3 worm cellular contexts compared by ENCODE assay signal in the genomic region with DNA sequence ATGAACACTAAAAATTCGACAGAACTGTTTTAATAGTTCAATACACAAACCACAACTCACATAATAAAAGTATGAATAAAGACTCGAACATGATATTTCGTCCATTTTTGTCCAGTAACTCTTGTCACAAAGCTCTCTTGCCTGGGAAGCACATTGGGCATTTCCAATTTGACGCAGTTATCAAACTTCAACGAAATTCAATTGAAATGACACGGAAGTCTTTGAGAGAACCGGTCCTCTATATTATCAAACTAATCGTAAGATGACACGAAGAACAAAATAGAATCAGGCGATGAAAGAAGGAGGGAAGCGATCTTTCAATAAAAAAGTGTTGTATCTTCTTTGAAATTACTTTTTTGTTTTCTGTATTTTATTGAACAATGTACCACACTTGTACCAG.
TF ChIP-seq lines count a peak whose summit lies in the region.

A gene (minus strand): TSS at position 189 of the 400 bp plus-strand sequence.

TF ChIP-seq in whole organism, L1 larva, 84 proteins besides CTCF, POLR2A, EP300 and RAD21 (continues in another document):
- TF ChIP-seq nhr-12 (tag; optimal IDR thresholded peaks at IDR 0.05; lab: Kevin White, UChicago) (no peak), snu-23 (GFP tag; optimal IDR thresholded peaks at IDR 0.05; lab: Kevin White, UChicago) (peak; percentile 19), lin-13 (GFP tag; optimal IDR thresholded peaks at IDR 0.05; lab: Kevin White, UChicago) (no peak), sup-37 (GFP tag; optimal IDR thresholded peaks at IDR 0.05; lab: Kevin White, UChicago) (no peak), elt-3 (tag; optimal IDR thresholded peaks at IDR 0.05; lab: Kevin White, UChicago) (peak in 2 of 6 experiments; percentile 2 to 19), jun-1 (tag; optimal IDR thresholded peaks at IDR 0.05; lab: Kevin White, UChicago) (no peak), nhr-19 (GFP tag; conservative IDR thresholded peaks at IDR 0.05; lab: Robert Waterston, UW) (no peak), pqm-1 (tag; optimal IDR thresholded peaks at IDR 0.05; lab: Kevin White, UChicago) (no peak), nhr-71 (tag; optimal IDR thresholded peaks at IDR 0.05; lab: Kevin White, UChicago) (peak; percentile 4), alr-1 (tag; optimal IDR thresholded peaks at IDR 0.05; lab: Kevin White, UChicago; ENCODE audit: borderline replicate concordance) (no peak), lin-14 (GFP tag; optimal IDR thresholded peaks at IDR 0.05; lab: Kevin White, UChicago) (peak; percentile 41), ama-1 (optimal IDR thresholded peaks at IDR 0.05; lab: Kevin White, UChicago) (no peak), nhr-20 (tag; optimal IDR thresholded peaks at IDR 0.05; lab: Kevin White, UChicago) (peak; percentile 19), ceh-63 (GFP tag; optimal IDR thresholded peaks at IDR 0.05; lab: Kevin White, UChicago) (no peak), dpl-1 (GFP tag; optimal IDR thresholded peaks at IDR 0.05; lab: Kevin White, UChicago) (no peak), fkh-8 (tag; optimal IDR thresholded peaks at IDR 0.05; lab: Kevin White, UChicago) (no peak), unc-130 (tag; optimal IDR thresholded peaks at IDR 0.05; lab: Kevin White, UChicago) (no peak), F16B12.6 (tag; optimal IDR thresholded peaks at IDR 0.05; lab: Kevin White, UChicago) (no peak), nhr-237 (tag; optimal IDR thresholded peaks at IDR 0.05; lab: Kevin White, UChicago) (no peak), tbx-2 (tag; optimal IDR thresholded peaks at IDR 0.05; lab: Kevin White, UChicago) (peak; percentile 17), hpl-2 (GFP tag; optimal IDR thresholded peaks at IDR 0.05; lab: Kevin White, UChicago) (no peak), ets-5 (GFP tag; IDR thresholded peaks at IDR 0.05; lab: Robert Waterston, UW) (no peak), elt-2 (tag; optimal IDR thresholded peaks at IDR 0.05; lab: Kevin White, UChicago) (no peak), nhr-76 (tag; optimal IDR thresholded peaks at IDR 0.05; lab: Kevin White, UChicago) (no peak), blmp-1 (tag; optimal IDR thresholded peaks at IDR 0.05; lab: Kevin White, UChicago) (peak; percentile 34), ces-1 (GFP tag; optimal IDR thresholded peaks at IDR 0.05; lab: Kevin White, UChicago) (no peak), aly-2 (tag; optimal IDR thresholded peaks at IDR 0.05; lab: Kevin White, UChicago) (no peak), nhr-85 (tag; lab: Kevin White, UChicago) (peak; percentile 66), hlh-17 (GFP tag; optimal IDR thresholded peaks at IDR 0.05; lab: Kevin White, UChicago; ENCODE audit: borderline replicate concordance) (no peak), swsn-7 (tag; optimal IDR thresholded peaks at IDR 0.05; lab: Kevin White, UChicago) (no peak)

TF ChIP-seq in whole organism, L2 larva, 48 proteins besides CTCF, POLR2A, EP300 and RAD21:
- TF ChIP-seq nhr-25 (tag; optimal IDR thresholded peaks at IDR 0.05; lab: Kevin White, UChicago) (peak; percentile 25), R02D3.7 (tag; optimal IDR thresholded peaks at IDR 0.05; lab: Kevin White, UChicago) (no peak)

TF ChIP-seq in whole organism, L4 larva, 104 proteins besides CTCF, POLR2A, EP300 and RAD21:
- TF ChIP-seq lim-7 (GFP tag; IDR thresholded peaks at IDR 0.05; lab: Robert Waterston, UW) (no peak), skn-1 (tag; optimal IDR thresholded peaks at IDR 0.05; lab: Kevin White, UChicago) (no peak), nhr-76 (tag; optimal IDR thresholded peaks at IDR 0.05; lab: Kevin White, UChicago) (peak; percentile 13), D1046.2 (GFP tag; IDR thresholded peaks at IDR 0.05; lab: Robert Waterston, UW) (no peak), unc-130 (GFP tag; optimal IDR thresholded peaks at IDR 0.05; lab: Kevin White, UChicago) (no peak), nhr-6 (tag; optimal IDR thresholded peaks at IDR 0.05; lab: Kevin White, UChicago) (no peak), hmg-1.1 (GFP tag; IDR thresholded peaks at IDR 0.05; lab: Robert Waterston, UW) (no peak), nhr-11 (tag; optimal IDR thresholded peaks at IDR 0.05; lab: Kevin White, UChicago) (no peak), nhr-10 (tag; optimal IDR thresholded peaks at IDR 0.05; lab: Kevin White, UChicago) (no peak), lir-3 (tag; optimal IDR thresholded peaks at IDR 0.05; lab: Kevin White, UChicago) (no peak), snpc-1.2 (GFP tag; IDR thresholded peaks at IDR 0.05; lab: Robert Waterston, UW) (no peak), Y75B8A.6 (GFP tag; IDR thresholded peaks at IDR 0.05; lab: Robert Waterston, UW) (no peak), nhr-42 (GFP tag; IDR thresholded peaks at IDR 0.05; lab: Robert Waterston, UW) (no peak), ceh-62 (tag; optimal IDR thresholded peaks at IDR 0.05; lab: Kevin White, UChicago) (no peak), tra-1 (GFP tag; IDR thresholded peaks at IDR 0.05; lab: Robert Waterston, UW) (no peak), ztf-7 (tag; optimal IDR thresholded peaks at IDR 0.05; lab: Kevin White, UChicago) (no peak), nhr-28 (tag; optimal IDR thresholded peaks at IDR 0.05; lab: Kevin White, UChicago) (peak; percentile 28), cey-2 (tag; optimal IDR thresholded peaks at IDR 0.05; lab: Kevin White, UChicago; ENCODE audit: borderline replicate concordance, insufficient read depth) (peak; percentile 4), zfp-2 (tag; optimal IDR thresholded peaks at IDR 0.05; lab: Kevin White, UChicago) (no peak), zfp-3 (GFP tag; conservative IDR thresholded peaks at IDR 0.05; lab: Robert Waterston, UW) (no peak), dmd-8 (GFP tag; IDR thresholded peaks at IDR 0.05; lab: Robert Waterston, UW) (no peak), ceh-28 (tag; optimal IDR thresholded peaks at IDR 0.05; lab: Kevin White, UChicago) (no peak), hlh-11 (tag; optimal IDR thresholded peaks at IDR 0.05; lab: Kevin White, UChicago) (peak; percentile 6), gei-8 (GFP tag; optimal IDR thresholded peaks at IDR 0.05; lab: Kevin White, UChicago) (no peak), pqm-1 (tag; optimal IDR thresholded peaks at IDR 0.05; lab: Kevin White, UChicago) (no peak), zip-11 (GFP tag; IDR thresholded peaks at IDR 0.05; lab: Robert Waterston, UW) (no peak), daf-8 (GFP tag; IDR thresholded peaks at IDR 0.05; lab: Robert Waterston, UW) (no peak), Y5F2A.4 (GFP tag; optimal IDR thresholded peaks at IDR 0.05; lab: Kevin White, UChicago) (no peak), lin-15B (tag; optimal IDR thresholded peaks at IDR 0.05; lab: Kevin White, UChicago) (no peak), nhr-111 (GFP tag; optimal IDR thresholded peaks at IDR 0.05; lab: Kevin White, UChicago) (no peak), aha-1 (tag; lab: Kevin White, UChicago) (peak; percentile 91), spr-1 (tag; optimal IDR thresholded peaks at IDR 0.05; lab: Kevin White, UChicago) (no peak), ZK337.2 (GFP tag; IDR thresholded peaks at IDR 0.05; lab: Robert Waterston, UW) (no peak), nhr-77 (tag; optimal IDR thresholded peaks at IDR 0.05; lab: Kevin White, UChicago) (no peak), lin-39 (tag; optimal IDR thresholded peaks at IDR 0.05; lab: Kevin White, UChicago) (no peak)
